Fruit fly (Drosophila melanogaster) whole organism, embryonic: ENCODE data around the gene Trm7-34.

Experiments
- Antp ChIP-seq: fragments of 200-800 bp; sonication (Bioruptor generic); optimal IDR thresholded peaks from 3 replicates; lab custom pipeline; 2016; ENCODE audit warnings: missing biosample characterization, missing genetic modification characterization
- Bdp1 ChIP-seq: fragments of 200-800 bp; sonication (Bioruptor generic); optimal IDR thresholded peaks from 3 replicates; lab custom pipeline; 2016; ENCODE audit warnings: missing biosample characterization, missing genetic modification characterization
- Bteb2 ChIP-seq: fragments of 200-800 bp; sonication (Bioruptor generic); optimal IDR thresholded peaks from 2 replicates; lab custom pipeline; 2016; ENCODE audit warnings: missing biosample characterization, missing genetic modification characterization
- CG10654 ChIP-seq: fragments of 200-800 bp; sonication (Bioruptor generic); optimal IDR thresholded peaks from 2 replicates; lab custom pipeline; 2016; ENCODE audit warnings: missing biosample characterization, missing genetic modification characterization
- CG10959 ChIP-seq: fragments of 200-800 bp; sonication (Bioruptor generic); IDR thresholded peaks from 2 replicates; pipeline ENCODE4 v1.3.6; 2022; ENCODE audit warnings: missing biosample characterization, missing genetic modification characterization
- CG13424 ChIP-seq: fragments of 200-800 bp; sonication (Bioruptor generic); optimal IDR thresholded peaks from 2 replicates; lab custom pipeline; 2019; ENCODE audit warnings: missing biosample characterization, mild to moderate bottlenecking, missing genetic modification characterization, moderate library complexity
- CG14050 ChIP-seq: fragments of 200-800 bp; sonication (Bioruptor generic); IDR thresholded peaks from 3 replicates; pipeline ENCODE4 v1.3.6; 2022; ENCODE audit warnings: missing biosample characterization, missing genetic modification characterization
- CG15073 ChIP-seq: fragments of 200-800 bp; sonication (Bioruptor generic); optimal IDR thresholded peaks from 2 replicates; lab custom pipeline; 2016; ENCODE audit warnings: missing biosample characterization, missing genetic modification characterization
- CG1529 ChIP-seq: fragments of 200-800 bp; sonication (Bioruptor generic); optimal IDR thresholded peaks from 3 replicates; lab custom pipeline; 2018; ENCODE audit warnings: missing biosample characterization, missing genetic modification characterization
- CG2889 ChIP-seq: fragments of 200-800 bp; sonication (Bioruptor generic); IDR thresholded peaks from 3 replicates; pipeline ENCODE4 v1.3.6; 2022; ENCODE audit warnings: missing biosample characterization, missing genetic modification characterization
- CG33557 ChIP-seq: fragments of 200-800 bp; sonication (Bioruptor generic); optimal IDR thresholded peaks from 2 replicates; lab custom pipeline; 2019; ENCODE audit warnings: missing biosample characterization, mild to moderate bottlenecking, missing genetic modification characterization, moderate library complexity
- CG4328 ChIP-seq: fragments of 200-800 bp; sonication (Bioruptor generic); optimal IDR thresholded peaks from 3 replicates; lab custom pipeline; 2017; ENCODE audit warnings: missing biosample characterization, missing genetic modification reagents, missing genetic modification characterization
- CG7928 ChIP-seq: fragments of 200-800 bp; sonication (Bioruptor generic); optimal IDR thresholded peaks from 2 replicates; lab custom pipeline; 2017; ENCODE audit warnings: missing biosample characterization, mild to moderate bottlenecking, missing genetic modification characterization
- CG8281 ChIP-seq: fragments of 200-800 bp; sonication (Bioruptor generic); optimal IDR thresholded peaks from 2 replicates; lab custom pipeline; 2018; ENCODE audit warnings: missing biosample characterization, mild to moderate bottlenecking, missing genetic modification characterization, moderate library complexity
- CG8290 ChIP-seq, 3 experiments: fragments of 200-800 bp; sonication (Bioruptor generic); optimal IDR thresholded peaks; 2 replicates each; lab custom pipeline; 2016 to 2019; ENCODE audit warnings: missing biosample characterization in 3 of 3, missing genetic modification characterization in 3 of 3, mild to moderate bottlenecking in 2 of 3, moderate library complexity in 1 of 3
- Chrac-16 ChIP-seq: fragments of 200-800 bp; sonication (Bioruptor generic); optimal IDR thresholded peaks from 3 replicates; lab custom pipeline; 2016; ENCODE audit warnings: missing biosample characterization, missing genetic modification characterization
- Dfd ChIP-seq, 2 experiments: fragments of >200 bp; optimal IDR thresholded peaks; 2 replicates each; lab custom pipeline; 2017; ENCODE audit warnings: missing biosample characterization in 2 of 2, missing genetic modification characterization in 2 of 2
- Dll ChIP-seq: fragments of 200-800 bp; sonication (Bioruptor generic); IDR thresholded peaks from 4 replicates; pipeline ENCODE4 v1.3.6; 2022; ENCODE audit warnings: missing biosample characterization, missing genetic modification characterization; ENCODE audit not compliant: partially characterized antibody
- Elba2 ChIP-seq: fragments of 200-800 bp; sonication (Bioruptor generic); optimal IDR thresholded peaks from 3 replicates; lab custom pipeline; 2016; ENCODE audit warnings: missing biosample characterization, missing genetic modification characterization
- Hr39 ChIP-seq: fragments of >200 bp; optimal IDR thresholded peaks from 2 replicates; lab custom pipeline; 2017
- Hr51 ChIP-seq, 2 experiments: fragments of 200-800 bp; sonication (Bioruptor generic); optimal IDR thresholded peaks; 2 replicates in 1 of 2; 3 replicates in 1 of 2; lab custom pipeline; 2016 to 2018; ENCODE audit warnings: missing biosample characterization in 2 of 2, missing genetic modification characterization in 2 of 2, mild to moderate bottlenecking in 1 of 2, moderate library complexity in 1 of 2
- MBD-R2 ChIP-seq: fragments of 200-800 bp; sonication (Bioruptor generic); IDR thresholded peaks from 2 replicates; pipeline ENCODE4 v1.3.6; 2022; ENCODE audit warnings: missing biosample characterization, missing genetic modification characterization
- Neu2 ChIP-seq: fragments of 200-800 bp; sonication (Bioruptor generic); optimal IDR thresholded peaks from 3 replicates; lab custom pipeline; 2016; ENCODE audit warnings: missing biosample characterization, missing genetic modification characterization, borderline replicate concordance
- Nf-YA ChIP-seq: fragments of 200-800 bp; sonication (Bioruptor generic); IDR thresholded peaks from 2 replicates; pipeline ENCODE4 v1.3.6; 2022; ENCODE audit warnings: missing biosample characterization, missing genetic modification characterization
- Nf-YC ChIP-seq: fragments of 200-800 bp; optimal IDR thresholded peaks from 3 replicates; lab custom pipeline; 2019; ENCODE audit warnings: missing biosample characterization, mild to moderate bottlenecking, missing genetic modification characterization, moderate library complexity
- NfI ChIP-seq: fragments of 200-800 bp; sonication (Bioruptor generic); optimal IDR thresholded peaks from 3 replicates; lab custom pipeline; 2018; ENCODE audit warnings: missing biosample characterization, mild to moderate bottlenecking, missing genetic modification characterization, moderate library complexity
- Side ChIP-seq: fragments of 200-800 bp; sonication (Bioruptor generic); optimal IDR thresholded peaks from 2 replicates; lab custom pipeline; 2016; ENCODE audit warnings: missing biosample characterization, missing genetic modification characterization
- Xbp1 ChIP-seq: fragments of 200-800 bp; sonication (Bioruptor generic); optimal IDR thresholded peaks from 3 replicates; lab custom pipeline; 2016; ENCODE audit warnings: missing biosample characterization, mild to moderate bottlenecking, missing genetic modification characterization
- al ChIP-seq: fragments of 200-800 bp; sonication (Bioruptor generic); IDR thresholded peaks from 2 replicates; pipeline ENCODE4 v1.3.6; 2022; ENCODE audit warnings: missing biosample characterization, missing genetic modification characterization
- bcd ChIP-seq: fragments of 200-800 bp; sonication (Bioruptor generic); optimal IDR thresholded peaks from 2 replicates; lab custom pipeline; 2017; ENCODE audit warnings: missing biosample characterization, mild to moderate bottlenecking, missing genetic modification characterization
- bigmax ChIP-seq: fragments of 200-800 bp; sonication (Bioruptor generic); optimal IDR thresholded peaks from 2 replicates; lab custom pipeline; 2018; ENCODE audit warnings: missing biosample characterization, mild to moderate bottlenecking, missing genetic modification characterization
- br ChIP-seq: fragments of >200 bp; optimal IDR thresholded peaks from 2 replicates; lab custom pipeline; 2017
- cad ChIP-seq: fragments of >200 bp; optimal IDR thresholded peaks from 2 replicates; lab custom pipeline; 2017; ENCODE audit warnings: missing biosample characterization, missing genetic modification characterization
- dan ChIP-seq: fragments of 200-800 bp; sonication (Bioruptor generic); IDR thresholded peaks from 2 replicates; pipeline ENCODE4 v1.3.6; 2022; ENCODE audit warnings: missing biosample characterization, missing genetic modification characterization
- fd3F ChIP-seq: fragments of 200-800 bp; sonication (Bioruptor generic); optimal IDR thresholded peaks from 2 replicates; lab custom pipeline; 2018; ENCODE audit warnings: missing biosample characterization, mild to moderate bottlenecking, missing genetic modification characterization, moderate library complexity
- fd64A ChIP-seq: fragments of 200-800 bp; sonication (Bioruptor generic); optimal IDR thresholded peaks from 3 replicates; lab custom pipeline; 2018; ENCODE audit warnings: missing biosample characterization, mild to moderate bottlenecking, missing genetic modification characterization
- gcm2 ChIP-seq: fragments of 200-800 bp; sonication (Bioruptor generic); optimal IDR thresholded peaks from 2 replicates; lab custom pipeline; 2016; ENCODE audit warnings: missing biosample characterization, missing genetic modification characterization
- ham ChIP-seq: fragments of 200-800 bp; sonication (Bioruptor generic); IDR thresholded peaks from 2 replicates; pipeline ENCODE4 v1.3.6; 2022; ENCODE audit warnings: missing biosample characterization, missing genetic modification characterization
- lov ChIP-seq, 2 experiments: fragments of 200-800 bp in 1 of 2; fragments of >200 bp in 1 of 2; sonication (Bioruptor generic) in 1 of 2; IDR thresholded peaks in 1 of 2; optimal IDR thresholded peaks in 1 of 2; 2 replicates in 1 of 2; 3 replicates in 1 of 2; pipeline versions ENCODE4 v1.3.6 to Lab custom; 2017 to 2022; ENCODE audit warnings: missing biosample characterization in 1 of 2, missing genetic modification characterization in 1 of 2
- nmo ChIP-seq: fragments of 200-800 bp; sonication (Bioruptor generic); optimal IDR thresholded peaks from 2 replicates; lab custom pipeline; 2018; ENCODE audit warnings: missing biosample characterization, mild to moderate bottlenecking, missing genetic modification characterization, moderate library complexity
- sima ChIP-seq: fragments of 200-800 bp; sonication (Bioruptor generic); optimal IDR thresholded peaks from 2 replicates; lab custom pipeline; 2016; ENCODE audit warnings: missing biosample characterization, missing genetic modification characterization
- toy ChIP-seq: fragments of 200-800 bp; sonication (Bioruptor generic); IDR thresholded peaks from 2 replicates; pipeline ENCODE4 v1.3.6; 2022; ENCODE audit warnings: missing biosample characterization, missing genetic modification characterization
- zfh1 ChIP-seq: fragments of 200-800 bp; sonication (Bioruptor generic); IDR thresholded peaks from 3 replicates; pipeline ENCODE4 v1.3.6; 2022; ENCODE audit warnings: missing biosample characterization, missing genetic modification characterization

Trm7-34 gene

DNA sequence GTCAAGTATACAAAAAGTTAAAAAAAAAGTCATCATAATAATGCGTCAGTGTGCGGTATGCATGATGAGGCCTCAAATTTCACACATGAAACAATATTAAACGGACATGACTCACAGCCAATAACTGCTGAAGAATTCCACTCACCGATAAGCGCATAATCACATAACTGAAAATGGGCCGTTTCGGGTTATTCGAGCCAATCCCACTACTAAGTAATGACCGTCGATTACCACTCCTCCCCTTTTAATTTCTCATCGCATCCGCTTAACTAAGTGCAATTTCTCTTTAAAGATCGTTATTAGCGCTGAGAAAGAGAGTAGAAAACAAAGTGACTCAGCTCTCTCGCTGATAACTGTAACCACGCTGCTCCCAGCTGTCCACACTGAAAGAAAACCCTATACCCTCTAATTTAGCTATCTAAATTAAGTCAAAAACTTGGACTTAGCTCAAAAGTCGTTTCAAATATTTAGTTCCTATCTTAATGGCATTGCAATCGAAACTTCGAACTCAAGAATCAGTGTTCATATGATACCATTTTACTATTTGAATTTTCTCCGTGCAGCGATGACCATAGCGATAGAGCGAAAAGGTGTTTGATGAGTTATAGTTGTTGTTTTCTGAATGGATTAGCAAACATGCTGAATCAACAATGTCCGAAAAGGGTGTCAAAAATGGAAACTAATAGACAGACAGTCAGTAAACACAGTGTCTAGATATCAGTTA, 20.8 kb downstream of the Trm7-34 start (continued):
- TF ChIP-seq CG8281 (peak; percentile 69), CG14050 (peak; percentile 74), Nf-YC (tag; lab: Kevin White, UChicago) (peak; percentile 86), zfh1 (peak; percentile 86), Dll (GFP tag; lab: Robert Waterston, UW) (no peak), lov (optimal IDR thresholded peaks at IDR 0.05; lab: Kevin White, UChicago) (no peak), lov (GFP tag; IDR thresholded peaks at IDR 0.05; lab: Robert Waterston, UW) (peak; percentile 55; the same call in 1 of the 3 replicates), Hr39 (lab: Kevin White, UChicago) (no peak), CG10654 (GFP tag; lab: Kevin White, UChicago) (peak; percentile 59), CG2889 (GFP tag; lab: Robert Waterston, UW) (peak; percentile 66; the same call in 2 of the 3 replicates), Xbp1 (GFP tag; lab: Kevin White, UChicago) (peak; percentile 92), dan (GFP tag; lab: Robert Waterston, UW) (peak; percentile 47; the same call in 1 of the 2 replicates), Neu2 (GFP tag; lab: Kevin White, UChicago) (peak; percentile 27), Elba2 (GFP tag; lab: Kevin White, UChicago) (peak; percentile 14), CG15073 (GFP tag; lab: Kevin White, UChicago) (no peak), toy (GFP tag; lab: Robert Waterston, UW) (peak; percentile 68), Antp (GFP tag; lab: Kevin White, UChicago) (peak; percentile 88), Nf-YA (GFP tag; lab: Robert Waterston, UW) (peak; percentile 69), Side (peak; percentile 87), CG10959 (GFP tag; lab: Robert Waterston, UW) (peak; percentile 76), al (GFP tag; lab: Robert Waterston, UW) (peak; percentile 73), br (lab: Kevin White, UChicago) (no peak), fd3F (peak; percentile 77), sima (GFP tag; lab: Kevin White, UChicago) (peak; percentile 82), bcd (peak; percentile 78), CG4328 (GFP tag; lab: Kevin White, UChicago) (no peak), nmo (peak; percentile 87), fd64A (GFP tag; lab: Kevin White, UChicago) (peak; percentile 88), MBD-R2 (GFP tag; lab: Robert Waterston, UW) (peak; percentile 60; the same call in 1 of the 2 replicates), Bdp1 (peak; percentile 78), CG8290 (GFP tag; optimal IDR thresholded peaks at IDR 0.05; lab: Kevin White, UChicago) (peak; percentile 67), CG8290 (tag; optimal IDR thresholded peaks at IDR 0.05; lab: Kevin White, UChicago) (peak in 1 of 2 experiments; percentile 92), CG1529 (GFP tag; lab: Kevin White, UChicago) (peak; percentile 82), Bteb2 (GFP tag; lab: Kevin White, UChicago) (peak; percentile 89), cad (GFP tag; lab: Kevin White, UChicago) (no peak), Chrac-16 (peak; percentile 80), CG7928 (GFP tag; lab: Kevin White, UChicago) (peak; percentile 35), NfI (peak; percentile 87), Hr51 (GFP tag; optimal IDR thresholded peaks at IDR 0.05; lab: Kevin White, UChicago) (peak; percentile 89 to 91), Dfd (GFP tag; optimal IDR thresholded peaks at IDR 0.05; lab: Kevin White, UChicago) (no peak), ham (GFP tag; lab: Robert Waterston, UW) (peak; percentile 56; the same call in 1 of the 2 replicates), bigmax (GFP tag; lab: Kevin White, UChicago) (peak; percentile 27), CG33557 (peak; percentile 40), CG13424 (tag; lab: Kevin White, UChicago) (peak; percentile 87), gcm2 (GFP tag; lab: Kevin White, UChicago) (peak; percentile 75)
